Worm (Caenorhabditis elegans): ENCODE data around the gene ZK688.9.

DNA sequence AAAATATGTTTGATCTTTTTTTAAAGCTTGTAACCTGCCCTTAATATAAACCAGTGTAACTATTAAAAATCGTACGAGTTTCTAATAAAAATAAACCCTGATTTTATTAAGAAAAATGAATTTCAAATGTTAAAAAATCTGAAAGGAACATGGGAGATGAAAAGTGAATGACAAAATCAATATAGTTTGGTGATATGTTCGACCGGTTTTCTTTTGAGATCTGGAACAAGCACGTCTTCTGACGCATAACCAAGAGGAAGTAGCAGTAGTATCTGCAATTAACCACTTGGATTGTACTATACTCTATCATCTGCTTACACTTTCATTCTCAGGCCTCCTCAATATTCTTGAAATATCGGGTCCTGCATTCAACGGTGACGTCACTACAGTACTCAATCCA, 5.7 kb downstream of the ZK688.9 start:
- no peak for TF ChIP-seq dpl-1 (GFP tag; optimal IDR thresholded peaks at IDR 0.05)
- no peak for TF ChIP-seq unc-62 (GFP tag; optimal IDR thresholded peaks at IDR 0.05)
- no peak for TF ChIP-seq nfya-1 (tag; optimal IDR thresholded peaks at IDR 0.05; ENCODE audit: borderline replicate concordance, insufficient read depth)
- TF ChIP-seq egrh-3 (GFP tag; IDR thresholded peaks at IDR 0.05) = no peak
- no peak for TF ChIP-seq snpc-3.4 (tag; optimal IDR thresholded peaks at IDR 0.05)
- TF ChIP-seq Y53G8AR.9 (GFP tag; conservative IDR thresholded peaks at IDR 0.05) = no peak

Data from whole organism, young adult.